Worm (Caenorhabditis elegans) whole organism, L4 larva: ENCODE data around the gene ZK1067.4.

Experiments used
- F10B5.3 ChIP-seq: sonication (generic microtip); optimal IDR thresholded peaks from 2 replicates; lab custom pipeline; 2016; ENCODE audit warnings: mild to moderate bottlenecking, missing genetic modification characterization, missing compliant biosample characterization
- F26F4.8 ChIP-seq: fragments of 200-800 bp; sonication (Bioruptor generic); conservative IDR thresholded peaks from 2 replicates; pipeline ENCODE4 v1.3.6; 2022; ENCODE audit warnings: missing genetic modification characterization, missing compliant biosample characterization
- R02D3.7 ChIP-seq: fragments of 150-350 bp; sonication (generic microtip); optimal IDR thresholded peaks from 3 replicates; lab custom pipeline; 2014; ENCODE audit warnings: missing biosample characterization, missing genetic modification characterization
- T20F7.1 ChIP-seq: fragments of 200-800 bp; sonication (Bioruptor generic); optimal IDR thresholded peaks from 2 replicates; lab custom pipeline; 2018; ENCODE audit warnings: mild to moderate bottlenecking, missing genetic modification characterization, missing compliant biosample characterization
- T26A8.4 ChIP-seq: fragments of 200-800 bp; sonication (Bioruptor generic); IDR thresholded peaks from 2 replicates; pipeline ENCODE4 v1.3.6; 2022; ENCODE audit warnings: missing genetic modification characterization, missing compliant biosample characterization
- ZK337.2 ChIP-seq: fragments of 200-800 bp; sonication (Bioruptor generic); IDR thresholded peaks from 2 replicates; pipeline ENCODE4 v1.3.6; 2022; ENCODE audit warnings: missing genetic modification reagents, missing genetic modification characterization, missing compliant biosample characterization
- ZK546.5 ChIP-seq, 2 experiments: sonication (generic microtip); optimal IDR thresholded peaks; 2 replicates each; lab custom pipeline; 2017; ENCODE audit warnings: missing biosample characterization in 2 of 2, missing genetic modification characterization in 2 of 2
- aha-1 ChIP-seq: fragments of 150-350 bp; peaks from one replicate; lab custom pipeline; 2014; ENCODE audit warnings: missing biosample characterization, missing genetic modification characterization
- aly-2 ChIP-seq: sonication (generic microtip); optimal IDR thresholded peaks from 2 replicates; lab custom pipeline; 2018; ENCODE audit warnings: missing biosample characterization, missing genetic modification characterization
- attf-4 ChIP-seq: sonication (generic microtip); optimal IDR thresholded peaks from 3 replicates; lab custom pipeline; 2017; ENCODE audit warnings: missing biosample characterization, missing genetic modification characterization
- ceh-44 ChIP-seq: fragments of 200-800 bp; sonication (Bioruptor generic); IDR thresholded peaks from 2 replicates; pipeline ENCODE4 v1.3.6; 2022; ENCODE audit warnings: missing genetic modification reagents, missing genetic modification characterization, missing compliant biosample characterization
- ceh-62 ChIP-seq: sonication (generic microtip); optimal IDR thresholded peaks from 2 replicates; lab custom pipeline; 2017; ENCODE audit warnings: missing biosample characterization, missing genetic modification characterization
- daf-16 ChIP-seq, 3 experiments: sonication (generic microtip); optimal IDR thresholded peaks; 2 replicates each; lab custom pipeline; 2016 to 2017; ENCODE audit warnings: missing genetic modification characterization in 3 of 3, missing genetic modification reagents in 3 of 3, mild to moderate bottlenecking in 2 of 3, missing compliant biosample characterization in 2 of 3, missing biosample characterization in 1 of 3, moderate library complexity in 1 of 3
- daf-8 ChIP-seq: fragments of 200-800 bp; sonication (Bioruptor generic); IDR thresholded peaks from 2 replicates; pipeline ENCODE4 v1.3.6; 2022; ENCODE audit warnings: missing genetic modification characterization, missing compliant biosample characterization
- duxl-1 ChIP-seq: sonication (generic microtip); optimal IDR thresholded peaks from 2 replicates; lab custom pipeline; 2016; ENCODE audit warnings: mild to moderate bottlenecking, missing genetic modification characterization, moderate library complexity, missing compliant biosample characterization; ENCODE audit not compliant: poor library complexity
- dve-1 ChIP-seq: sonication (generic microtip); optimal IDR thresholded peaks from 2 replicates; lab custom pipeline; 2017; ENCODE audit warnings: antibody characterized with exemption, mild to moderate bottlenecking, missing genetic modification characterization, missing compliant biosample characterization; ENCODE audit not compliant: insufficient read depth
- fos-1 ChIP-seq: fragments of 150-350 bp; optimal IDR thresholded peaks from 2 replicates; lab custom pipeline; 2014; ENCODE audit warnings: missing biosample characterization, missing genetic modification characterization
- gei-8 ChIP-seq: fragments of 200-800 bp; sonication (Bioruptor generic); optimal IDR thresholded peaks from 2 replicates; lab custom pipeline; 2018; ENCODE audit warnings: mild to moderate bottlenecking, missing genetic modification characterization, missing compliant biosample characterization
- hif-1 ChIP-seq, 2 experiments: sonication (generic microtip); optimal IDR thresholded peaks; 2 replicates each; lab custom pipeline; 2016 to 2017; ENCODE audit warnings: missing compliant biosample characterization in 2 of 2, missing genetic modification characterization in 2 of 2, missing genetic modification reagents in 2 of 2, missing genotype in 2 of 2, mild to moderate bottlenecking in 1 of 2
- hlh-11 ChIP-seq: fragments of 200-800 bp; sonication (Bioruptor generic); optimal IDR thresholded peaks from 2 replicates; lab custom pipeline; 2018; ENCODE audit warnings: mild to moderate bottlenecking, missing genetic modification characterization, missing compliant biosample characterization
- hlh-30 ChIP-seq: sonication (generic microtip); optimal IDR thresholded peaks from 2 replicates; lab custom pipeline; 2017; ENCODE audit warnings: antibody characterized with exemption, mild to moderate bottlenecking, missing genetic modification characterization, missing compliant biosample characterization; ENCODE audit not compliant: insufficient read depth
- lim-7 ChIP-seq: fragments of 200-800 bp; sonication (Bioruptor generic); IDR thresholded peaks from 2 replicates; pipeline ENCODE4 v1.3.6; 2022; ENCODE audit warnings: missing genetic modification characterization, missing compliant biosample characterization
- lin-29 ChIP-seq: fragments of 200-800 bp; sonication (Bioruptor generic); IDR thresholded peaks from 2 replicates; pipeline ENCODE4 v1.3.6; 2022; ENCODE audit warnings: missing genetic modification reagents, missing genetic modification characterization, missing compliant biosample characterization
- lin-39 ChIP-seq: fragments of 150-350 bp; optimal IDR thresholded peaks from 2 replicates; lab custom pipeline; 2014; ENCODE audit warnings: missing biosample characterization, missing genetic modification reagents, missing genetic modification characterization
- lsy-2 ChIP-seq, 2 experiments: fragments of 150-350 bp in 1 of 2; sonication (generic microtip) in 1 of 2; optimal IDR thresholded peaks; 2 replicates each; lab custom pipeline; 2014 to 2017; ENCODE audit warnings: missing biosample characterization in 2 of 2, missing genetic modification characterization in 2 of 2
- mdt-29 ChIP-seq: fragments of 200-800 bp; sonication (Bioruptor generic); IDR thresholded peaks from 2 replicates; pipeline ENCODE4 v1.3.6; 2022; ENCODE audit warnings: missing genetic modification reagents, missing genetic modification characterization, missing compliant biosample characterization
- mes-2 ChIP-seq: sonication (generic microtip); optimal IDR thresholded peaks from 2 replicates; lab custom pipeline; 2016; ENCODE audit warnings: missing genotype, mild to moderate bottlenecking, missing genetic modification characterization, missing compliant biosample characterization; ENCODE audit not compliant: poor library complexity, severe bottlenecking
- mxl-3 ChIP-seq: fragments of 200-800 bp; sonication (Bioruptor generic); optimal IDR thresholded peaks from 2 replicates; lab custom pipeline; 2018; ENCODE audit warnings: mild to moderate bottlenecking, missing genetic modification characterization, missing compliant biosample characterization
- nhr-111 ChIP-seq: fragments of 200-800 bp; sonication (Bioruptor generic); optimal IDR thresholded peaks from 2 replicates; lab custom pipeline; 2018; ENCODE audit warnings: mild to moderate bottlenecking, missing genetic modification characterization, missing compliant biosample characterization
- nhr-237 ChIP-seq: sonication (generic microtip); optimal IDR thresholded peaks from 2 replicates; lab custom pipeline; 2017; ENCODE audit warnings: missing biosample characterization, missing genetic modification characterization
- nhr-42 ChIP-seq: fragments of 200-800 bp; sonication (Bioruptor generic); IDR thresholded peaks from 2 replicates; pipeline ENCODE4 v1.3.6; 2022; ENCODE audit warnings: missing genetic modification characterization, missing compliant biosample characterization
- nhr-77 ChIP-seq: fragments of 150-350 bp; optimal IDR thresholded peaks from 2 replicates; lab custom pipeline; 2014; ENCODE audit warnings: missing biosample characterization, missing genetic modification characterization
- pha-4 ChIP-seq, 2 experiments: fragments of 150-350 bp in 1 of 2; fragments of 200-800 bp in 1 of 2; sonication (Bioruptor generic) in 1 of 2; IDR thresholded peaks in 1 of 2; optimal IDR thresholded peaks in 1 of 2; 2 replicates each; pipeline versions ENCODE4 v1.3.6 to Lab custom; 2014 to 2022; ENCODE audit warnings: missing genetic modification characterization in 2 of 2, missing genetic modification reagents in 2 of 2, missing biosample characterization in 1 of 2, missing compliant biosample characterization in 1 of 2
- skn-1 ChIP-seq: fragments of 150-350 bp; optimal IDR thresholded peaks from 2 replicates; lab custom pipeline; 2014; ENCODE audit warnings: missing biosample characterization, missing genetic modification characterization
- spr-1 ChIP-seq: sonication (generic microtip); optimal IDR thresholded peaks from 2 replicates; lab custom pipeline; 2016; ENCODE audit warnings: mild to moderate bottlenecking, missing genetic modification characterization, missing compliant biosample characterization
- unc-130 ChIP-seq: sonication (generic microtip); optimal IDR thresholded peaks from 2 replicates; lab custom pipeline; 2016; ENCODE audit warnings: missing genetic modification reagents, missing genetic modification characterization, missing compliant biosample characterization
- vab-7 ChIP-seq: fragments of 200-800 bp; sonication (Bioruptor generic); IDR thresholded peaks from 2 replicates; pipeline ENCODE4 v1.3.6; 2022; ENCODE audit warnings: missing genetic modification reagents, missing genetic modification characterization, missing compliant biosample characterization
- zag-1 ChIP-seq: fragments of 150-350 bp; optimal IDR thresholded peaks from 2 replicates; lab custom pipeline; 2014; ENCODE audit warnings: missing biosample characterization, missing genetic modification characterization
- zip-11 ChIP-seq: fragments of 200-800 bp; sonication (Bioruptor generic); IDR thresholded peaks from 2 replicates; pipeline ENCODE4 v1.3.6; 2022; ENCODE audit warnings: missing genetic modification characterization, missing compliant biosample characterization
- ztf-7 ChIP-seq: fragments of 150-350 bp; optimal IDR thresholded peaks from 2 replicates; lab custom pipeline; 2014; ENCODE audit warnings: missing biosample characterization, missing genetic modification characterization

The ZK1067.4 gene

ce11 chrII:9242804-9243203 lies 32.6 kb downstream of the ZK1067.4 start (continued):
- TF ChIP-seq mdt-29 (GFP tag; lab: Robert Waterston, UW): no peak
- peak; percentile 44 for TF ChIP-seq dve-1 (tag; lab: Kevin White, UChicago)
- no peak for TF ChIP-seq mxl-3 (GFP tag; lab: Kevin White, UChicago)
- TF ChIP-seq nhr-111 (GFP tag; lab: Kevin White, UChicago): no peak
- TF ChIP-seq hlh-30: peak; percentile 46
- TF ChIP-seq gei-8 (GFP tag; lab: Kevin White, UChicago): no peak
- peak; percentile 25 for TF ChIP-seq hlh-11 (tag; lab: Kevin White, UChicago)
- no peak for TF ChIP-seq skn-1

DNA sequence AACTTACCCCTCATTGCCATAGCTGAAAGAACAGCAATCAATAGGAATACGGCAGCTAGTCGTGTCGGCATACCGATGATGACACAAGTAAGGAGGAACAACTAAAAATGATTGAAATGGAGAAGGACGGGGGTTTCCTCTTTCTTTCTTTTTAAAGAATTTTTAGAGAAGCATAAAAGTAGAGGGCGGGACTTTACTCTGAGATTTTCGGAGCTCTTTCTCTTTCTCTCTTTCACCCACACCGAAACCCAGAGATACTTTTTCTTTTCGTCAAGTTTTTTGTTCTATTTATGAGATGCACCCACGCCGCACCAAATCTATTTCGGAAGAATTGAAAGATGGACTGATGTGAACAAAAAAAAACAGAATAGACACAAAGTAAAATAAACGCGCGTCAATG lies 36.5 kb downstream of the ZK1067.4 start, which contains the start of gene T26C5.5:
Gene T26C5.5 (minus strand): TSS at position 101 of the 400 bp plus-strand sequence.
- TF ChIP-seq aha-1 (peak; percentile 16), nhr-77 (no peak)
- TF ChIP-seq, all 104 proteins: peak for 1

- TF ChIP-seq ztf-7 (tag; lab: Kevin White, UChicago) (no peak), gei-8 (GFP tag; lab: Kevin White, UChicago) (no peak), duxl-1 (tag; lab: Kevin White, UChicago) (no peak), aly-2 (tag; lab: Kevin White, UChicago) (no peak), nhr-111 (GFP tag; lab: Kevin White, UChicago) (no peak), attf-4 (tag; lab: Kevin White, UChicago) (no peak)
Measured at ce11 chrII:9250422-9250821, 40.2 kb downstream of the ZK1067.4 start, which contains the start of gene T26C5.4. TSS of gene T26C5.4 (minus strand) at chrII:9250522.

ce11 chrII:9251529-9251928 lies 41.4 kb downstream of the ZK1067.4 start:
- TF ChIP-seq ceh-62 (no peak), hlh-30 (peak; percentile 23)

ce11 chrII:9254187-9254586 lies 44.0 kb downstream of the ZK1067.4 start, which contains the start of gene nlp-82:
TSS of gene nlp-82 (minus strand) at chrII:9254287.
- no peak for TF ChIP-seq pha-4 (GFP tag; IDR thresholded peaks at IDR 0.05; lab: Robert Waterston, UW)
- TF ChIP-seq pha-4 (tag; optimal IDR thresholded peaks at IDR 0.05; lab: Kevin White, UChicago): no peak
- TF ChIP-seq daf-8 (GFP tag; lab: Robert Waterston, UW): no peak
- no peak for TF ChIP-seq unc-130 (GFP tag; lab: Kevin White, UChicago)
- no peak for TF ChIP-seq lsy-2 (tag; optimal IDR thresholded peaks at IDR 0.05; lab: Kevin White, UChicago)
- no peak for TF ChIP-seq nhr-237 (tag; lab: Kevin White, UChicago)
- TF ChIP-seq zag-1 (tag; lab: Kevin White, UChicago): no peak
- TF ChIP-seq hlh-11 (tag; lab: Kevin White, UChicago): no peak
- no peak for TF ChIP-seq fos-1 (tag; lab: Kevin White, UChicago)
- TF ChIP-seq ceh-44: no peak
- no peak for TF ChIP-seq spr-1 (tag; lab: Kevin White, UChicago)
- no peak for TF ChIP-seq zip-11 (GFP tag; lab: Robert Waterston, UW)
- no peak for TF ChIP-seq F26F4.8 (GFP tag; lab: Robert Waterston, UW)
- no peak for TF ChIP-seq nhr-42 (GFP tag; lab: Robert Waterston, UW)
- TF ChIP-seq mes-2 (tag; lab: Kevin White, UChicago): no peak

DNA sequence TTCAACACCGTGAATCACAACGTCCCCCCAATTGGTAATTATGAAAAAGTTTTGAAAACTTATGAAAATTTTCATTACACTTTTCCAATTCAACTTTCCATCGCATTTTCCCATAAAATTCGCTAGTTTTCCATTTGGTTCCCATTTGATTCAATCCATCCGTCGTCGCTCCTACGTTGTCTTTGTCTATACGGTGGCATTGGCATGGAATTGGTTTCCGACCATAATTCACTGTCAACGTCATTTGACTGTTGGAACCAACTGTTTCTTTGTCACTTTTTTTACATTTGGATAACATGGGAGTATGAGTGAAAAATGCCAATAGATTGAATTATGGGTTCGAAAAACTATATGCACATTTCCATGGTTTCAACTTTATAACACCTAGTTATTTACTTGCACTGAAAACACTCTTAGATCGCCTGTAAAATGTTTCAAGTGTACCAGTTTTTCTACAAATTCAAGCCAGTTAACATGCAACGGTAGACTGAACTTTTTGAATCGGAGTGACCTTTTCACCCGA lies 47.9 kb downstream of the ZK1067.4 start:
- TF ChIP-seq ZK546.5 (tag; optimal IDR thresholded peaks at IDR 0.05; lab: Kevin White, UChicago) (no peak), lin-29 (no peak), attf-4 (tag; lab: Kevin White, UChicago) (no peak), mes-2 (tag; lab: Kevin White, UChicago) (no peak), daf-16 (GFP tag; optimal IDR thresholded peaks at IDR 0.05; lab: Kevin White, UChicago) (no peak), daf-16 (tag; optimal IDR thresholded peaks at IDR 0.05; lab: Kevin White, UChicago) (no peak), vab-7 (no peak), ZK337.2 (GFP tag; lab: Robert Waterston, UW) (no peak), R02D3.7 (no peak), T20F7.1 (GFP tag; lab: Kevin White, UChicago) (no peak), aha-1 (no peak), hlh-11 (tag; lab: Kevin White, UChicago) (no peak), lin-39 (tag; lab: Kevin White, UChicago) (no peak), hif-1 (tag; optimal IDR thresholded peaks at IDR 0.05; lab: Kevin White, UChicago) (no peak), T26A8.4 (GFP tag; lab: Robert Waterston, UW) (no peak), F10B5.3 (tag; lab: Kevin White, UChicago) (no peak), lim-7 (GFP tag; lab: Robert Waterston, UW) (no peak)
